Fruit fly (Drosophila melanogaster): ENCODE results near the gene CG6454.

The CG6454 gene

dm6 chr3R:24362838-24363237 lies 13.9 kb downstream of the CG6454 start, which contains the start of gene CG33340:
Gene CG33340, plus strand, starts transcription at chr3R:24363138.
- TF ChIP-seq cg (GFP tag; optimal IDR thresholded peaks at IDR 0.05) (no peak), Usf (GFP tag; optimal IDR thresholded peaks at IDR 0.05) (no peak), CG8359 (GFP tag; optimal IDR thresholded peaks at IDR 0.05; ENCODE audit: borderline replicate concordance) (no peak), NK7.1 (GFP tag; optimal IDR thresholded peaks at IDR 0.05) (no peak), kni (GFP tag; optimal IDR thresholded peaks at IDR 0.05) (no peak), tgo (GFP tag; IDR thresholded peaks at IDR 0.05) (no peak), CG12104 (GFP tag; optimal IDR thresholded peaks at IDR 0.05) (no peak), Ets65A (GFP tag) (no peak), CG6765 (GFP tag; optimal IDR thresholded peaks at IDR 0.05) (no peak), ATbp (GFP tag; optimal IDR thresholded peaks at IDR 0.05) (no peak), odd (GFP tag; optimal IDR thresholded peaks at IDR 0.05) (no peak), NC2α (GFP tag; optimal IDR thresholded peaks at IDR 0.05) (no peak), Atf3 (GFP tag; optimal IDR thresholded peaks at IDR 0.05) (no peak), CG15696 (tag; optimal IDR thresholded peaks at IDR 0.05) (no peak), CG8388 (GFP tag; optimal IDR thresholded peaks at IDR 0.05) (no peak), wor (GFP tag; IDR thresholded peaks at IDR 0.05) (no peak), E2f1 (GFP tag; IDR thresholded peaks at IDR 0.05) (no peak), pros (GFP tag; optimal IDR thresholded peaks at IDR 0.05) (no peak), cad (GFP tag; optimal IDR thresholded peaks at IDR 0.05) (no peak), sima (GFP tag; optimal IDR thresholded peaks at IDR 0.05) (no peak)

dm6 chr3R:24364880-24365604 lies 16.1 kb downstream of the CG6454 start, which contains the start of the genes CG17784 and CG13613:
Gene CG17784, minus strand, starts transcription at chr3R:24364980.
Gene CG13613, plus strand, starts transcription at chr3R:24365554.
- TF ChIP-seq tup (GFP tag; optimal IDR thresholded peaks at IDR 0.05) (no peak), CG31365 (tag; optimal IDR thresholded peaks at IDR 0.05) (no peak), Rx (GFP tag; IDR thresholded peaks at IDR 0.05) (no peak), trh (GFP tag; optimal IDR thresholded peaks at IDR 0.05) (no peak), sob (GFP tag; IDR thresholded peaks at IDR 0.05) (no peak), schlank (tag; optimal IDR thresholded peaks at IDR 0.05) (no peak), hkb (optimal IDR thresholded peaks at IDR 0.05) (no peak), hkb (GFP tag; IDR thresholded peaks at IDR 0.05) (no peak), Ssrp (tag; optimal IDR thresholded peaks at IDR 0.05) (no peak), CG18011 (GFP tag; optimal IDR thresholded peaks at IDR 0.05) (no peak), knrl (GFP tag; IDR thresholded peaks at IDR 0.05; ENCODE audit: partially characterized antibody) (no peak), CG10321 (GFP tag; IDR thresholded peaks at IDR 0.05) (no peak), CG6813 (GFP tag; optimal IDR thresholded peaks at IDR 0.05) (no peak), Usf (GFP tag; optimal IDR thresholded peaks at IDR 0.05) (no peak), tgo (GFP tag; IDR thresholded peaks at IDR 0.05) (no peak), Ptx1 (GFP tag; IDR thresholded peaks at IDR 0.05) (no peak), CG30403 (GFP tag; optimal IDR thresholded peaks at IDR 0.05) (no peak)

dm6 chr3R:24367120-24367519 lies 18.1 kb downstream of the CG6454 start, which contains the start of gene CG42811:
Gene CG42811, minus strand, starts transcription at chr3R:24367220.
- TF ChIP-seq Dek (tag; optimal IDR thresholded peaks at IDR 0.05) (no peak), Ets65A (GFP tag) (peak; percentile 5), br (optimal IDR thresholded peaks at IDR 0.05) (no peak), pros (GFP tag; optimal IDR thresholded peaks at IDR 0.05) (no peak), CG7357 (GFP tag; IDR thresholded peaks at IDR 0.05) (no peak), CG13123 (GFP tag; optimal IDR thresholded peaks at IDR 0.05) (no peak)
